Fruit fly (Drosophila melanogaster) whole organism, embryonic: Measurements from ENCODE around the gene CG5157.
A peak's percentile ranks its signal among the peaks of the same experiment; 100 is the strongest.

Experiments used
- ATbp ChIP-seq: fragments of 200-800 bp; sonication (Bioruptor generic); optimal IDR thresholded peaks from 2 replicates; lab custom pipeline; 2017; ENCODE audit warnings: missing biosample characterization, mild to moderate bottlenecking, missing genetic modification characterization, missing genetic modification reagents
- Awh ChIP-seq: fragments of 200-800 bp; sonication (Bioruptor generic); IDR thresholded peaks from 2 replicates; pipeline ENCODE4, ENCODE4 v1.3.6; 2022; ENCODE audit warnings: missing biosample characterization, missing genetic modification characterization
- B-H2 ChIP-seq: fragments of 200-800 bp; sonication (Bioruptor generic); optimal IDR thresholded peaks from 2 replicates; lab custom pipeline; 2018; ENCODE audit warnings: missing biosample characterization, mild to moderate bottlenecking, missing genetic modification characterization
- C15 ChIP-seq: fragments of 200-800 bp; sonication (Bioruptor generic); IDR thresholded peaks from 3 replicates; pipeline ENCODE4 v1.3.6; 2022; ENCODE audit warnings: missing biosample characterization, missing genetic modification characterization
- CG10147 ChIP-seq: fragments of 200-800 bp; sonication (Bioruptor generic); optimal IDR thresholded peaks from 2 replicates; lab custom pipeline; 2019; ENCODE audit warnings: missing biosample characterization, mild to moderate bottlenecking, missing genetic modification characterization, moderate library complexity
- CG12744 ChIP-seq: fragments of 200-800 bp; sonication (Bioruptor generic); optimal IDR thresholded peaks from 2 replicates; lab custom pipeline; 2016; ENCODE audit warnings: missing biosample characterization, missing genetic modification characterization
- CG13624 ChIP-seq: fragments of 200-800 bp; sonication (Bioruptor generic); optimal IDR thresholded peaks from 2 replicates; lab custom pipeline; 2016; ENCODE audit warnings: missing biosample characterization, missing genetic modification characterization
- CG14050 ChIP-seq: fragments of 200-800 bp; sonication (Bioruptor generic); IDR thresholded peaks from 3 replicates; pipeline ENCODE4 v1.3.6; 2022; ENCODE audit warnings: missing biosample characterization, missing genetic modification characterization
- CG14860 ChIP-seq: fragments of 200-800 bp; sonication (Bioruptor generic); IDR thresholded peaks from 3 replicates; pipeline ENCODE4 v1.3.6; 2022; ENCODE audit warnings: missing biosample characterization, missing genetic modification characterization; ENCODE audit not compliant: partially characterized antibody
- CG15269 ChIP-seq: fragments of 200-800 bp; sonication (Bioruptor generic); optimal IDR thresholded peaks from 2 replicates; lab custom pipeline; 2018; ENCODE audit warnings: missing biosample characterization, mild to moderate bottlenecking, missing genetic modification characterization, moderate library complexity
- CG17186 ChIP-seq: fragments of 200-800 bp; sonication (Bioruptor generic); optimal IDR thresholded peaks from 3 replicates; lab custom pipeline; 2017; ENCODE audit warnings: missing biosample characterization, missing genetic modification reagents, missing genetic modification characterization
- CG17359 ChIP-seq: fragments of 200-800 bp; sonication (Bioruptor generic); optimal IDR thresholded peaks from 3 replicates; lab custom pipeline; 2018; ENCODE audit warnings: missing biosample characterization, mild to moderate bottlenecking, missing genetic modification characterization, moderate library complexity
- CG17568 ChIP-seq: fragments of 200-800 bp; sonication (Bioruptor generic); optimal IDR thresholded peaks from 2 replicates; lab custom pipeline; 2018; ENCODE audit warnings: missing biosample characterization, mild to moderate bottlenecking, missing genetic modification characterization, moderate library complexity
- CG2199 ChIP-seq: fragments of 200-800 bp; sonication (Bioruptor generic); IDR thresholded peaks from 3 replicates; pipeline ENCODE4 v1.3.6; 2022; ENCODE audit warnings: missing biosample characterization, missing genetic modification characterization
- CG30020 ChIP-seq: fragments of 200-800 bp; optimal IDR thresholded peaks from 2 replicates; lab custom pipeline; 2019; ENCODE audit warnings: missing biosample characterization, mild to moderate bottlenecking, missing genetic modification characterization, moderate library complexity
- CG31365 ChIP-seq: fragments of 200-800 bp; sonication (Bioruptor generic); optimal IDR thresholded peaks from 2 replicates; lab custom pipeline; 2018; ENCODE audit warnings: missing biosample characterization, mild to moderate bottlenecking, missing genetic modification characterization
- CG31388 ChIP-seq: fragments of 200-800 bp; sonication (Bioruptor generic); optimal IDR thresholded peaks from 2 replicates; lab custom pipeline; 2016; ENCODE audit warnings: missing biosample characterization, missing genetic modification characterization
- CG32532 ChIP-seq: fragments of 200-800 bp; sonication (Bioruptor generic); IDR thresholded peaks from 2 replicates; pipeline ENCODE4 v1.3.6; 2022; ENCODE audit warnings: missing biosample characterization, missing genetic modification characterization
- CG34422 ChIP-seq: fragments of 200-800 bp; sonication (Bioruptor generic); IDR thresholded peaks from 3 replicates; pipeline ENCODE4 v1.3.6; 2022; ENCODE audit warnings: missing biosample characterization, missing genetic modification characterization
- CG6254 ChIP-seq: fragments of 200-800 bp; sonication (Bioruptor generic); optimal IDR thresholded peaks from 3 replicates; lab custom pipeline; 2017; ENCODE audit warnings: mild to moderate bottlenecking, missing biosample characterization, missing genetic modification reagents, missing genetic modification characterization
- CG6689 ChIP-seq: fragments of 200-800 bp; sonication (Bioruptor generic); IDR thresholded peaks from 2 replicates; pipeline ENCODE4 v1.3.6; 2022; ENCODE audit warnings: missing biosample characterization, missing genetic modification characterization
- CG9932 ChIP-seq: fragments of 200-800 bp; sonication (Bioruptor generic); IDR thresholded peaks from 2 replicates; pipeline ENCODE4 v1.3.6; 2022; ENCODE audit warnings: missing biosample characterization, missing genetic modification characterization
- CoRest ChIP-seq: fragments of 200-800 bp; sonication (Bioruptor generic); optimal IDR thresholded peaks from 3 replicates; lab custom pipeline; 2018; ENCODE audit warnings: missing biosample characterization, mild to moderate bottlenecking, missing genetic modification characterization, moderate library complexity
- CrebB ChIP-seq: fragments of 200-800 bp; sonication (Bioruptor generic); optimal IDR thresholded peaks from 3 replicates; lab custom pipeline; 2018; ENCODE audit warnings: missing biosample characterization, mild to moderate bottlenecking, missing genetic modification characterization
- D ChIP-seq, 2 experiments: fragments of 200-800 bp in 1 of 2; fragments of >200 bp in 1 of 2; sonication (Bioruptor generic) in 1 of 2; optimal IDR thresholded peaks; 2 replicates in 1 of 2; 3 replicates in 1 of 2; lab custom pipeline; 2017; ENCODE audit warnings: mild to moderate bottlenecking in 1 of 2, missing biosample characterization in 1 of 2, missing genetic modification characterization in 1 of 2, missing genetic modification reagents in 1 of 2
- Ets65A ChIP-seq: fragments of 200-800 bp; sonication (Bioruptor generic); peaks from one replicate; lab custom pipeline; 2016; ENCODE audit warnings: missing biosample characterization, missing genetic modification characterization
- Fer3 ChIP-seq: fragments of 200-800 bp; sonication (Bioruptor generic); optimal IDR thresholded peaks from 2 replicates; lab custom pipeline; 2018; ENCODE audit warnings: missing biosample characterization, mild to moderate bottlenecking, missing genetic modification characterization, moderate library complexity
- Hand ChIP-seq: fragments of 200-800 bp; sonication (Bioruptor generic); optimal IDR thresholded peaks from 2 replicates; lab custom pipeline; 2017; ENCODE audit warnings: mild to moderate bottlenecking, missing biosample characterization, missing genetic modification reagents, missing genetic modification characterization
- Jarid2 ChIP-seq: fragments of 200-800 bp; sonication (Bioruptor generic); optimal IDR thresholded peaks from 3 replicates; lab custom pipeline; 2017; ENCODE audit warnings: mild to moderate bottlenecking, missing biosample characterization, missing genetic modification reagents, missing genetic modification characterization
- Max ChIP-seq: fragments of 200-800 bp; sonication (Bioruptor generic); optimal IDR thresholded peaks from 2 replicates; lab custom pipeline; 2016; ENCODE audit warnings: missing biosample characterization, mild to moderate bottlenecking, missing genetic modification characterization
- Meics ChIP-seq: fragments of 200-800 bp; sonication (Bioruptor generic); optimal IDR thresholded peaks from 2 replicates; lab custom pipeline; 2017; ENCODE audit warnings: missing biosample characterization, mild to moderate bottlenecking, missing genetic modification characterization
- Mes4 ChIP-seq: fragments of 200-800 bp; sonication (Bioruptor generic); optimal IDR thresholded peaks from 2 replicates; lab custom pipeline; 2016; ENCODE audit warnings: missing biosample characterization, missing genetic modification characterization
- Nf-YB ChIP-seq: fragments of 200-800 bp; sonication (Bioruptor generic); optimal IDR thresholded peaks from 3 replicates; lab custom pipeline; 2019; ENCODE audit warnings: missing biosample characterization, mild to moderate bottlenecking, missing genetic modification characterization, moderate library complexity
- Sry-δ ChIP-seq: fragments of 200-800 bp; sonication (Bioruptor generic); optimal IDR thresholded peaks from 2 replicates; lab custom pipeline; 2016; ENCODE audit warnings: missing biosample characterization, missing genetic modification characterization
- amos ChIP-seq: fragments of 200-800 bp; sonication (Bioruptor generic); IDR thresholded peaks from 2 replicates; pipeline ENCODE4 v1.3.6; 2022; ENCODE audit warnings: missing biosample characterization, missing genetic modification characterization; ENCODE audit not compliant: partially characterized antibody
- cato ChIP-seq: fragments of 200-800 bp; sonication (Bioruptor generic); optimal IDR thresholded peaks from 2 replicates; lab custom pipeline; 2016; ENCODE audit warnings: missing biosample characterization, missing genetic modification characterization, borderline replicate concordance
- gcm2 ChIP-seq: fragments of 200-800 bp; sonication (Bioruptor generic); optimal IDR thresholded peaks from 2 replicates; lab custom pipeline; 2016; ENCODE audit warnings: missing biosample characterization, missing genetic modification characterization
- gt ChIP-seq: fragments of 200-800 bp; sonication (Bioruptor generic); IDR thresholded peaks from 2 replicates; pipeline ENCODE4 v1.3.6; 2022; ENCODE audit warnings: missing biosample characterization, missing genetic modification characterization
- hth ChIP-seq: fragments of >200 bp; optimal IDR thresholded peaks from 2 replicates; lab custom pipeline; 2017; ENCODE audit warnings: inconsistent platforms
- inv ChIP-seq: fragments of 200-800 bp; sonication (Bioruptor generic); IDR thresholded peaks from 2 replicates; pipeline ENCODE4 v1.3.6; 2022; ENCODE audit warnings: missing biosample characterization, missing genetic modification characterization; ENCODE audit not compliant: partially characterized antibody
- ken ChIP-seq: fragments of 200-800 bp; sonication (Bioruptor generic); IDR thresholded peaks from 3 replicates; pipeline ENCODE4 v1.3.6; 2022; ENCODE audit warnings: missing biosample characterization, missing genetic modification characterization
- nerfin-2 ChIP-seq: fragments of 200-800 bp; sonication (Bioruptor generic); IDR thresholded peaks from 2 replicates; pipeline ENCODE4 v1.3.6; 2022; ENCODE audit warnings: missing biosample characterization, missing genetic modification characterization; ENCODE audit not compliant: partially characterized antibody
- phol ChIP-seq: fragments of 200-800 bp; sonication (Bioruptor generic); optimal IDR thresholded peaks from 3 replicates; lab custom pipeline; 2018; ENCODE audit warnings: missing biosample characterization, mild to moderate bottlenecking, missing genetic modification characterization, moderate library complexity
- pum ChIP-seq: fragments of 200-800 bp; sonication (Bioruptor generic); optimal IDR thresholded peaks from 2 replicates; lab custom pipeline; 2016; ENCODE audit warnings: missing biosample characterization, missing genetic modification characterization
- ro ChIP-seq: fragments of 200-800 bp; sonication (Bioruptor generic); IDR thresholded peaks from 2 replicates; pipeline ENCODE4 v1.3.6; 2022; ENCODE audit warnings: missing biosample characterization, missing genetic modification characterization
- sens ChIP-seq: fragments of 200-800 bp; sonication (Bioruptor generic); peaks from one replicate; lab custom pipeline; 2016; ENCODE audit warnings: missing biosample characterization, missing genetic modification characterization
- sisA ChIP-seq: fragments of 200-800 bp; sonication (Bioruptor generic); IDR thresholded peaks from 2 replicates; pipeline ENCODE4 v1.3.6; 2022; ENCODE audit warnings: missing biosample characterization, missing genetic modification characterization
- slou ChIP-seq: fragments of 200-800 bp; sonication (Bioruptor generic); optimal IDR thresholded peaks from 3 replicates; lab custom pipeline; 2016; ENCODE audit warnings: missing biosample characterization, missing genetic modification characterization
- tll ChIP-seq, 2 experiments: fragments of 200-800 bp in 1 of 2; fragments of >200 bp in 1 of 2; sonication (Bioruptor generic) in 1 of 2; optimal IDR thresholded peaks; 2 replicates each; lab custom pipeline; 2017 to 2019; ENCODE audit warnings: missing biosample characterization in 2 of 2, missing genetic modification characterization in 2 of 2, mild to moderate bottlenecking in 1 of 2, moderate library complexity in 1 of 2
- trem ChIP-seq: fragments of 200-800 bp; optimal IDR thresholded peaks from 3 replicates; lab custom pipeline; 2019; ENCODE audit warnings: missing biosample characterization, mild to moderate bottlenecking, missing genetic modification characterization, moderate library complexity
- ttk ChIP-seq: fragments of 200-800 bp; sonication (Bioruptor generic); IDR thresholded peaks from 2 replicates; pipeline ENCODE4 v2.1.2; 2022; ENCODE audit warnings: missing biosample characterization, missing genetic modification characterization

CG5157 gene

DNA sequence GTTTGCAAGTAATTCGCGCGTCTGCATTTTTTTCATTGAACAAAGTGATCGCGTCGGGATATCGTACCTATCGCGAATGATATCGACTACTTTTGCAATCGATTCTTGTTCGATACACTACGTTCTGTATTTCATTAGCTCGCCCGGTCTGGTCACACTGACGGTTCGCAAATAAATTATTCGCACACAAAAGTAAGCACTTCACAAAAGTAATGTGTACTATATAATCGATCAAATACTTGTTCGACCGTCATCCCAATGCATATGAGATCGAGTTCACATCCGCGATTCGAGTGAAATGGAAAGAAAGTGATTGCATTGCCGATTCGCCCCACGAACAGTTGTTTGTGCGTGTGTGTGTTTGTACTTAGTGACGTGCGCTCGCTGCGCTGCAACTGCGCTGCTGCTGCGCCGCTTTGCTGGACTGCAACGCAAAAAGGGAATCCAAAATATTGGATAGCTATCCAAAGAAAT, 47.3 kb downstream of the CG5157 start, which contains the start of the genes CG5235 and ClC-c (continued):
- TF ChIP-seq Sry-δ (GFP tag; lab: Kevin White, UChicago) (peak; percentile 66), CG17186 (peak; percentile 55), CG10147 (GFP tag; lab: Kevin White, UChicago) (no peak), sens (GFP tag; lab: Kevin White, UChicago) (peak; percentile 37), CG31365 (tag; lab: Kevin White, UChicago) (no peak), Jarid2 (GFP tag; lab: Kevin White, UChicago) (no peak), D (optimal IDR thresholded peaks at IDR 0.05; lab: Kevin White, UChicago) (peak; percentile 41), D (GFP tag; optimal IDR thresholded peaks at IDR 0.05; lab: Kevin White, UChicago) (no peak), CG34422 (peak; percentile 23; the same call in 1 of the 3 replicates), Ets65A (GFP tag; lab: Kevin White, UChicago) (no peak), CG17568 (GFP tag; lab: Kevin White, UChicago) (no peak), phol (tag; lab: Kevin White, UChicago) (no peak), ATbp (GFP tag; lab: Kevin White, UChicago) (no peak), Mes4 (GFP tag; lab: Kevin White, UChicago) (no peak), inv (GFP tag; lab: Robert Waterston, UW) (peak; percentile 74), pum (GFP tag; lab: Kevin White, UChicago) (no peak), sisA (GFP tag; lab: Robert Waterston, UW) (no peak), slou (GFP tag; lab: Kevin White, UChicago) (no peak), CG17359 (tag; lab: Kevin White, UChicago) (no peak), Meics (GFP tag; lab: Kevin White, UChicago) (no peak), CG6689 (no peak), amos (GFP tag; lab: Robert Waterston, UW) (peak; percentile 87), Max (no peak), Fer3 (tag; lab: Kevin White, UChicago) (no peak), trem (tag; lab: Kevin White, UChicago) (peak; percentile 45), CG2199 (no peak), CG12744 (GFP tag; lab: Kevin White, UChicago) (no peak), hth (lab: Kevin White, UChicago) (no peak), CG30020 (tag; lab: Kevin White, UChicago) (peak; percentile 1), CG14860 (peak; percentile 72), Hand (GFP tag; lab: Kevin White, UChicago) (no peak), C15 (no peak), CG31388 (GFP tag; lab: Kevin White, UChicago) (no peak), tll (GFP tag; optimal IDR thresholded peaks at IDR 0.05; lab: Kevin White, UChicago) (no peak), gcm2 (no peak), gt (no peak), nerfin-2 (GFP tag; lab: Robert Waterston, UW) (peak; percentile 81), ttk (GFP tag; lab: Robert Waterston, UW) (no peak), CG15269 (tag; lab: Kevin White, UChicago) (no peak), CG14050 (GFP tag; lab: Robert Waterston, UW) (no peak), cato (GFP tag; lab: Kevin White, UChicago) (no peak), B-H2 (no peak), CG32532 (GFP tag; lab: Robert Waterston, UW) (no peak), Awh (GFP tag; lab: Robert Waterston, UW) (no peak), CG6254 (GFP tag; lab: Kevin White, UChicago) (no peak), CG9932 (GFP tag; lab: Robert Waterston, UW) (no peak), CoRest (tag; lab: Kevin White, UChicago) (no peak), CrebB (no peak), ken (GFP tag; lab: Robert Waterston, UW) (no peak), ro (GFP tag; lab: Robert Waterston, UW) (no peak), CG13624 (GFP tag; lab: Kevin White, UChicago) (peak; percentile 37), Nf-YB (no peak)
